Fruit fly (Drosophila melanogaster) whole organism, embryonic: ENCODE data around the gene CG33235.

ENCODE experiments used
- Adf1 ChIP-seq: fragments of 200-800 bp; sonication (Bioruptor generic); IDR thresholded peaks from 2 replicates; pipeline ENCODE4 v1.3.6; 2022; ENCODE audit warnings: missing biosample characterization, missing genetic modification characterization
- BtbVII ChIP-seq: fragments of 200-800 bp; sonication (Bioruptor generic); optimal IDR thresholded peaks from 3 replicates; lab custom pipeline; 2017; ENCODE audit warnings: missing biosample characterization, mild to moderate bottlenecking, missing genetic modification characterization
- CG10209 ChIP-seq: fragments of 200-800 bp; sonication (Bioruptor generic); optimal IDR thresholded peaks from 3 replicates; lab custom pipeline; 2017; ENCODE audit warnings: missing biosample characterization, mild to moderate bottlenecking, missing genetic modification characterization, missing genetic modification reagents
- CG10431 ChIP-seq: fragments of 200-800 bp; sonication (Bioruptor generic); optimal IDR thresholded peaks from 3 replicates; lab custom pipeline; 2018; ENCODE audit warnings: missing biosample characterization, mild to moderate bottlenecking, missing genetic modification characterization
- CG12236 ChIP-seq: fragments of 200-800 bp; sonication (Bioruptor generic); optimal IDR thresholded peaks from 2 replicates; lab custom pipeline; 2016; ENCODE audit warnings: missing biosample characterization, missing genetic modification characterization
- CG12299 ChIP-seq: fragments of 200-800 bp; sonication (Bioruptor generic); optimal IDR thresholded peaks from 2 replicates; lab custom pipeline; 2018; ENCODE audit warnings: missing biosample characterization, mild to moderate bottlenecking, missing genetic modification characterization
- CG13775 ChIP-seq: fragments of 200-800 bp; sonication (Bioruptor generic); optimal IDR thresholded peaks from 3 replicates; lab custom pipeline; 2017; ENCODE audit warnings: missing biosample characterization, mild to moderate bottlenecking, missing genetic modification characterization
- CG15011 ChIP-seq: fragments of 200-800 bp; sonication (Bioruptor generic); optimal IDR thresholded peaks from 3 replicates; lab custom pipeline; 2018; ENCODE audit warnings: missing biosample characterization, mild to moderate bottlenecking, missing genetic modification characterization
- CG15073 ChIP-seq: fragments of 200-800 bp; sonication (Bioruptor generic); optimal IDR thresholded peaks from 2 replicates; lab custom pipeline; 2016; ENCODE audit warnings: missing biosample characterization, missing genetic modification characterization
- CG15696 ChIP-seq: fragments of 200-800 bp; sonication (Bioruptor generic); optimal IDR thresholded peaks from 2 replicates; lab custom pipeline; 2019; ENCODE audit warnings: missing biosample characterization, mild to moderate bottlenecking, missing genetic modification characterization, moderate library complexity
- CG1603 ChIP-seq: fragments of 200-800 bp; sonication (Bioruptor generic); optimal IDR thresholded peaks from 2 replicates; lab custom pipeline; 2019; ENCODE audit warnings: missing biosample characterization, mild to moderate bottlenecking, missing genetic modification characterization, moderate library complexity
- CG17568 ChIP-seq: fragments of 200-800 bp; sonication (Bioruptor generic); optimal IDR thresholded peaks from 2 replicates; lab custom pipeline; 2018; ENCODE audit warnings: missing biosample characterization, mild to moderate bottlenecking, missing genetic modification characterization, moderate library complexity
- CG18011 ChIP-seq: fragments of 200-800 bp; sonication (Bioruptor generic); optimal IDR thresholded peaks from 2 replicates; lab custom pipeline; 2017; ENCODE audit warnings: missing biosample characterization, missing genetic modification characterization, mild to moderate bottlenecking, moderate library complexity, missing genotype
- CG3838 ChIP-seq: fragments of 200-800 bp; sonication (Bioruptor generic); optimal IDR thresholded peaks from 3 replicates; lab custom pipeline; 2016; ENCODE audit warnings: missing biosample characterization, missing genetic modification characterization
- CG6175 ChIP-seq: fragments of 200-800 bp; sonication (Bioruptor generic); IDR thresholded peaks from 3 replicates; pipeline ENCODE4 v1.3.6; 2022; ENCODE audit warnings: missing biosample characterization, missing genetic modification characterization
- CG6765 ChIP-seq: fragments of 200-800 bp; sonication (Bioruptor generic); optimal IDR thresholded peaks from 3 replicates; lab custom pipeline; 2017; ENCODE audit warnings: missing biosample characterization, mild to moderate bottlenecking, missing genetic modification characterization
- CG9727 ChIP-seq: fragments of 200-800 bp; sonication (Bioruptor generic); optimal IDR thresholded peaks from 3 replicates; lab custom pipeline; 2017; ENCODE audit warnings: missing biosample characterization, mild to moderate bottlenecking, missing genetic modification characterization
- D19A ChIP-seq: fragments of 200-800 bp; optimal IDR thresholded peaks from 3 replicates; lab custom pipeline; 2019; ENCODE audit warnings: missing biosample characterization, mild to moderate bottlenecking, missing genetic modification characterization, moderate library complexity
- Deaf1 ChIP-seq: fragments of 200-800 bp; optimal IDR thresholded peaks from 3 replicates; lab custom pipeline; 2019; ENCODE audit warnings: missing biosample characterization, mild to moderate bottlenecking, missing genetic modification characterization, moderate library complexity
- Doc3 ChIP-seq: fragments of 200-800 bp; sonication (Bioruptor generic); IDR thresholded peaks from 3 replicates; pipeline ENCODE4 v1.3.6; 2022; ENCODE audit warnings: missing biosample characterization, missing genetic modification characterization; ENCODE audit not compliant: partially characterized antibody
- ERR ChIP-seq: fragments of 200-800 bp; sonication (Bioruptor generic); optimal IDR thresholded peaks from 2 replicates; lab custom pipeline; 2016; ENCODE audit warnings: missing biosample characterization, missing genetic modification characterization
- Fer3 ChIP-seq: fragments of 200-800 bp; sonication (Bioruptor generic); optimal IDR thresholded peaks from 2 replicates; lab custom pipeline; 2018; ENCODE audit warnings: missing biosample characterization, mild to moderate bottlenecking, missing genetic modification characterization, moderate library complexity
- HHEX ChIP-seq: fragments of 200-800 bp; sonication (Bioruptor generic); optimal IDR thresholded peaks from 3 replicates; lab custom pipeline; 2017; ENCODE audit warnings: missing biosample characterization, mild to moderate bottlenecking, missing genetic modification characterization, missing genetic modification reagents
- HmgD ChIP-seq: fragments of 200-800 bp; sonication (Bioruptor generic); optimal IDR thresholded peaks from 3 replicates; lab custom pipeline; 2016; ENCODE audit warnings: missing biosample characterization, missing genetic modification characterization
- Hr78 ChIP-seq, 2 experiments: fragments of 200-800 bp in 1 of 2; fragments of >200 bp in 1 of 2; sonication (Bioruptor generic) in 1 of 2; optimal IDR thresholded peaks; 2 replicates each; lab custom pipeline; 2017 to 2019; ENCODE audit warnings: missing biosample characterization in 2 of 2, missing genetic modification characterization in 2 of 2, mild to moderate bottlenecking in 1 of 2, moderate library complexity in 1 of 2
- NK7.1 ChIP-seq: fragments of 200-800 bp; sonication (Bioruptor generic); optimal IDR thresholded peaks from 3 replicates; lab custom pipeline; 2016; ENCODE audit warnings: missing biosample characterization, missing genetic modification characterization
- Nf-YC ChIP-seq: fragments of 200-800 bp; optimal IDR thresholded peaks from 3 replicates; lab custom pipeline; 2019; ENCODE audit warnings: missing biosample characterization, mild to moderate bottlenecking, missing genetic modification characterization, moderate library complexity
- Sin3A ChIP-seq: fragments of >200 bp; optimal IDR thresholded peaks from 2 replicates; lab custom pipeline; 2018
- TFAM ChIP-seq: fragments of 200-800 bp; sonication (Bioruptor generic); optimal IDR thresholded peaks from 2 replicates; lab custom pipeline; 2017; ENCODE audit warnings: missing biosample characterization, missing genetic modification characterization, inconsistent platforms
- Xbp1 ChIP-seq: fragments of 200-800 bp; sonication (Bioruptor generic); optimal IDR thresholded peaks from 3 replicates; lab custom pipeline; 2016; ENCODE audit warnings: missing biosample characterization, mild to moderate bottlenecking, missing genetic modification characterization
- YL-1 ChIP-seq: fragments of 200-800 bp; sonication (Bioruptor generic); optimal IDR thresholded peaks from 3 replicates; lab custom pipeline; 2017; ENCODE audit warnings: missing biosample characterization, mild to moderate bottlenecking, missing genetic modification characterization
- abd-A ChIP-seq: fragments of 200-800 bp; sonication (Bioruptor generic); optimal IDR thresholded peaks from 3 replicates; lab custom pipeline; 2019; ENCODE audit warnings: missing biosample characterization, mild to moderate bottlenecking, missing genetic modification characterization, moderate library complexity
- ara ChIP-seq: fragments of 200-800 bp; sonication (Bioruptor generic); IDR thresholded peaks from 2 replicates; pipeline ENCODE4 v1.3.6; 2022; ENCODE audit warnings: missing biosample characterization, missing genetic modification characterization
- bcd ChIP-seq: fragments of 200-800 bp; sonication (Bioruptor generic); optimal IDR thresholded peaks from 2 replicates; lab custom pipeline; 2017; ENCODE audit warnings: missing biosample characterization, mild to moderate bottlenecking, missing genetic modification characterization
- cas ChIP-seq: fragments of 200-800 bp; sonication (Bioruptor generic); IDR thresholded peaks from 2 replicates; pipeline ENCODE4 v1.3.6; 2022; ENCODE audit warnings: missing biosample characterization, missing genetic modification characterization
- chinmo ChIP-seq: fragments of 200-800 bp; sonication (Bioruptor generic); IDR thresholded peaks from 4 replicates; pipeline ENCODE4 v1.3.6; 2022; ENCODE audit warnings: missing biosample characterization, missing genetic modification characterization; ENCODE audit not compliant: partially characterized antibody
- chn ChIP-seq: fragments of 200-800 bp; sonication (Bioruptor generic); optimal IDR thresholded peaks from 2 replicates; lab custom pipeline; 2016; ENCODE audit warnings: missing biosample characterization, missing genetic modification characterization
- corto ChIP-seq: fragments of 200-800 bp; sonication (Bioruptor generic); optimal IDR thresholded peaks from 2 replicates; lab custom pipeline; 2016; ENCODE audit warnings: missing biosample characterization, mild to moderate bottlenecking, missing genetic modification characterization, moderate library complexity
- crp ChIP-seq, 2 experiments: fragments of 200-800 bp; sonication (Bioruptor generic); optimal IDR thresholded peaks; 2 replicates in 1 of 2; 3 replicates in 1 of 2; lab custom pipeline; 2017; ENCODE audit warnings: missing biosample characterization in 2 of 2, missing genetic modification characterization in 2 of 2, mild to moderate bottlenecking in 1 of 2, moderate library complexity in 1 of 2
- disco-r ChIP-seq: fragments of 200-800 bp; sonication (Bioruptor generic); optimal IDR thresholded peaks from 2 replicates; lab custom pipeline; 2016; ENCODE audit warnings: missing biosample characterization, missing genetic modification characterization
- fd102C ChIP-seq: fragments of 200-800 bp; sonication (Bioruptor generic); optimal IDR thresholded peaks from 2 replicates; lab custom pipeline; 2018; ENCODE audit warnings: missing biosample characterization, mild to moderate bottlenecking, missing genetic modification characterization, moderate library complexity
- fd96Cb ChIP-seq: fragments of 200-800 bp; sonication (Bioruptor generic); optimal IDR thresholded peaks from 2 replicates; lab custom pipeline; 2018; ENCODE audit warnings: missing biosample characterization, mild to moderate bottlenecking, missing genetic modification characterization, moderate library complexity
- inv ChIP-seq: fragments of 200-800 bp; sonication (Bioruptor generic); IDR thresholded peaks from 2 replicates; pipeline ENCODE4 v1.3.6; 2022; ENCODE audit warnings: missing biosample characterization, missing genetic modification characterization; ENCODE audit not compliant: partially characterized antibody
- jing ChIP-seq: fragments of 200-800 bp; sonication (Bioruptor generic); optimal IDR thresholded peaks from 2 replicates; lab custom pipeline; 2018; ENCODE audit warnings: missing biosample characterization, mild to moderate bottlenecking, missing genetic modification characterization
- nau ChIP-seq: fragments of 200-800 bp; sonication (Bioruptor generic); optimal IDR thresholded peaks from 3 replicates; lab custom pipeline; 2017; ENCODE audit warnings: missing biosample characterization, mild to moderate bottlenecking, missing genetic modification characterization, missing genetic modification reagents
- odd ChIP-seq: fragments of 200-800 bp; sonication (Bioruptor generic); optimal IDR thresholded peaks from 2 replicates; lab custom pipeline; 2017; ENCODE audit warnings: missing biosample characterization, mild to moderate bottlenecking, missing genetic modification characterization
- pb ChIP-seq: fragments of 200-800 bp; sonication (Bioruptor generic); optimal IDR thresholded peaks from 3 replicates; lab custom pipeline; 2016; ENCODE audit warnings: missing biosample characterization, missing genetic modification characterization
- seq ChIP-seq: fragments of 200-800 bp; sonication (Bioruptor generic); IDR thresholded peaks from 2 replicates; pipeline ENCODE4 v1.3.6; 2022; ENCODE audit warnings: missing biosample characterization, missing genetic modification characterization
- yki ChIP-seq: fragments of >200 bp; optimal IDR thresholded peaks from 3 replicates; lab custom pipeline; 2018

The CG33235 gene

dm6 chrX:11446792-11447405 is 44.5 kb downstream of the CG33235 start (continued):
- TF ChIP-seq abd-A (peak; percentile 45), CG15011 (peak; percentile 23), CG1603 (tag; lab: Kevin White, UChicago) (peak; percentile 72), crp (GFP tag; optimal IDR thresholded peaks at IDR 0.05; lab: Kevin White, UChicago) (no peak), bcd (GFP tag; lab: Kevin White, UChicago) (peak; percentile 80), Fer3 (tag; lab: Kevin White, UChicago) (peak; percentile 91), ERR (GFP tag; lab: Kevin White, UChicago) (peak; percentile 83), yki (lab: Kevin White, UChicago) (no peak), CG18011 (GFP tag; lab: Kevin White, UChicago) (peak; percentile 23), CG10209 (peak; percentile 78), CG17568 (GFP tag; lab: Kevin White, UChicago) (peak; percentile 51), pb (GFP tag; lab: Kevin White, UChicago) (peak; percentile 63), CG9727 (GFP tag; lab: Kevin White, UChicago) (peak; percentile 62), CG6175 (GFP tag; lab: Robert Waterston, UW) (peak; percentile 79), chinmo (GFP tag; lab: Robert Waterston, UW) (0 out of 4 replicates have a peak, but pooled peaks have one; percentile 57), BtbVII (GFP tag; lab: Kevin White, UChicago) (peak; percentile 72), Xbp1 (GFP tag; lab: Kevin White, UChicago) (peak; percentile 78), Adf1 (GFP tag; lab: Robert Waterston, UW) (peak; percentile 57), Nf-YC (peak; percentile 16), CG12236 (GFP tag; lab: Kevin White, UChicago) (no peak), ara (peak; percentile 6; the same call in 1 of the 2 replicates), Sin3A (no peak), chn (GFP tag; lab: Kevin White, UChicago) (peak; percentile 47), jing (peak; percentile 30), CG3838 (GFP tag; lab: Kevin White, UChicago) (no peak), TFAM (GFP tag; lab: Kevin White, UChicago) (no peak), corto (GFP tag; lab: Kevin White, UChicago) (peak; percentile 60), CG15073 (GFP tag; lab: Kevin White, UChicago) (no peak), odd (peak; percentile 19), fd96Cb (tag; lab: Kevin White, UChicago) (peak; percentile 60), inv (GFP tag; lab: Robert Waterston, UW) (no peak), CG10431 (GFP tag; lab: Kevin White, UChicago) (no peak), Doc3 (no peak), CG12299 (tag; lab: Kevin White, UChicago) (peak; percentile 39), cas (peak; percentile 50; the same call in 1 of the 2 replicates), D19A (tag; lab: Kevin White, UChicago) (peak; percentile 50), YL-1 (no peak), nau (GFP tag; lab: Kevin White, UChicago) (peak; percentile 32), disco-r (GFP tag; lab: Kevin White, UChicago) (peak; percentile 62), NK7.1 (GFP tag; lab: Kevin White, UChicago) (peak; percentile 68), CG13775 (GFP tag; lab: Kevin White, UChicago) (peak; percentile 59), seq (GFP tag; lab: Robert Waterston, UW) (peak; percentile 66), CG15696 (peak; percentile 48), Hr78 (GFP tag; optimal IDR thresholded peaks at IDR 0.05; lab: Kevin White, UChicago) (peak in 1 of 2 experiments; percentile 32), Deaf1 (tag; lab: Kevin White, UChicago) (peak; percentile 92), fd102C (GFP tag; lab: Kevin White, UChicago) (no peak), HHEX (GFP tag; lab: Kevin White, UChicago) (peak; percentile 78), CG6765 (GFP tag; lab: Kevin White, UChicago) (peak; percentile 39), HmgD (GFP tag; lab: Kevin White, UChicago) (peak; percentile 9)
